Worm (Caenorhabditis elegans): Measurements from ENCODE around the gene F19C7.3.

The F19C7.3 gene

ce11 chrIV:4557731-4558130, 39.2 kb upstream of the F19C7.3 start (continued):
- TF ChIP-seq Y105C5A.15 (GFP tag; IDR thresholded peaks at IDR 0.05) (no peak), nhr-42 (GFP tag; IDR thresholded peaks at IDR 0.05) (no peak), saeg-2 (GFP tag; IDR thresholded peaks at IDR 0.05) (no peak), nhr-28 (tag; optimal IDR thresholded peaks at IDR 0.05) (peak; percentile 9), hlh-11 (tag; optimal IDR thresholded peaks at IDR 0.05) (peak; percentile 45), nhr-111 (GFP tag; optimal IDR thresholded peaks at IDR 0.05) (no peak), mep-1 (tag; optimal IDR thresholded peaks at IDR 0.05) (no peak), mdl-1 (tag; optimal IDR thresholded peaks at IDR 0.05) (peak in 1 of 2 experiments; percentile 27), daf-16 (GFP tag; optimal IDR thresholded peaks at IDR 0.05) (no peak), daf-16 (tag; optimal IDR thresholded peaks at IDR 0.05) (no peak), zfp-3 (GFP tag; conservative IDR thresholded peaks at IDR 0.05) (no peak), hif-1 (tag; optimal IDR thresholded peaks at IDR 0.05) (no peak), hlh-30 (tag; optimal IDR thresholded peaks at IDR 0.05; ENCODE audit: insufficient read depth) (peak; percentile 45), sdz-12 (GFP tag; optimal IDR thresholded peaks at IDR 0.05) (no peak)

- TF ChIP-seq snpc-4 (tag; optimal IDR thresholded peaks at IDR 0.05) (no peak), aha-1 (tag) (peak; percentile 11), pqm-1 (tag; optimal IDR thresholded peaks at IDR 0.05) (peak; percentile 45), hlh-30 (tag; optimal IDR thresholded peaks at IDR 0.05; ENCODE audit: insufficient read depth) (peak; percentile 12), mes-2 (tag; optimal IDR thresholded peaks at IDR 0.05; ENCODE audit: poor library complexity, severe bottlenecking) (no peak), dve-1 (tag; optimal IDR thresholded peaks at IDR 0.05; ENCODE audit: insufficient read depth) (peak; percentile 19), nhr-28 (tag; optimal IDR thresholded peaks at IDR 0.05) (peak; percentile 51)
Measured at ce11 chrIV:4559160-4559559, 37.8 kb upstream of the F19C7.3 start.

- TF ChIP-seq dmd-6 (GFP tag; IDR thresholded peaks at IDR 0.05), result peak; percentile 48; the same call in 1 of the 2 replicates
- no peak for TF ChIP-seq D1046.2 (GFP tag; IDR thresholded peaks at IDR 0.05)
- peak; percentile 96 for TF ChIP-seq aha-1 (tag)
- TF ChIP-seq mep-1 (tag; optimal IDR thresholded peaks at IDR 0.05), result no peak
- peak; percentile 33 for TF ChIP-seq nhr-28 (tag; optimal IDR thresholded peaks at IDR 0.05)
- TF ChIP-seq ama-1 (optimal IDR thresholded peaks at IDR 0.05), result peak; percentile 23
- peak; percentile 70 for TF ChIP-seq pqm-1 (tag; optimal IDR thresholded peaks at IDR 0.05)
- no peak for TF ChIP-seq daf-16 (GFP tag; optimal IDR thresholded peaks at IDR 0.05)
- TF ChIP-seq daf-16 (tag; optimal IDR thresholded peaks at IDR 0.05), result no peak
- TF ChIP-seq nhr-6 (tag; optimal IDR thresholded peaks at IDR 0.05), result no peak
Measured at ce11 chrIV:4562599-4563116, 34.3 kb upstream of the F19C7.3 start, which contains the start of gene igeg-1. Gene igeg-1, plus strand, starts transcription at chrIV:4562649.

- TF ChIP-seq nhr-28 (tag; optimal IDR thresholded peaks at IDR 0.05) (peak; percentile 7), zfp-2 (tag; optimal IDR thresholded peaks at IDR 0.05) (no peak), unc-62 (GFP tag; optimal IDR thresholded peaks at IDR 0.05 in 1 of 2) (peak in 1 of 2 experiments; percentile 90), unc-62 (tag; optimal IDR thresholded peaks at IDR 0.05) (no peak)
Measured at ce11 chrIV:4564541-4564940, 32.4 kb upstream of the F19C7.3 start.

ce11 chrIV:4565882-4566281, 31.0 kb upstream of the F19C7.3 start:
- peak; percentile 84 for TF ChIP-seq aha-1 (tag)
- TF ChIP-seq ces-1 (GFP tag; optimal IDR thresholded peaks at IDR 0.05), result no peak
- TF ChIP-seq ama-1 (optimal IDR thresholded peaks at IDR 0.05), result peak; percentile 86

ce11 chrIV:4567343-4567742, 29.6 kb upstream of the F19C7.3 start, which contains the start of gene F28E10.4:
Gene F28E10.4, minus strand, starts transcription at chrIV:4567443.
- TF ChIP-seq hlh-11 (tag; optimal IDR thresholded peaks at IDR 0.05) (no peak), unc-62 (GFP tag; optimal IDR thresholded peaks at IDR 0.05 in 1 of 2) (peak in 1 of 2 experiments; percentile 86), unc-62 (tag; optimal IDR thresholded peaks at IDR 0.05) (no peak)

ce11 chrIV:4568402-4568891, 28.5 kb upstream of the F19C7.3 start, which contains the start of gene F28E10.1:
Gene F28E10.1, plus strand, starts transcription at chrIV:4568841.
- TF ChIP-seq mep-1 (tag; optimal IDR thresholded peaks at IDR 0.05) (no peak), tra-1 (GFP tag; IDR thresholded peaks at IDR 0.05) (no peak), nhr-11 (tag; optimal IDR thresholded peaks at IDR 0.05) (no peak), nhr-6 (tag; optimal IDR thresholded peaks at IDR 0.05) (no peak), ctbp-1 (GFP tag; IDR thresholded peaks at IDR 0.05) (peak; percentile 56; the same call in 1 of the 2 replicates), ces-1 (GFP tag; optimal IDR thresholded peaks at IDR 0.05) (peak; percentile 8), aly-2 (tag; optimal IDR thresholded peaks at IDR 0.05) (no peak), mxl-2 (GFP tag; conservative IDR thresholded peaks at IDR 0.05) (no peak), rbr-2 (tag; optimal IDR thresholded peaks at IDR 0.05) (no peak), unc-62 (GFP tag; optimal IDR thresholded peaks at IDR 0.05 in 1 of 2) (peak in 1 of 2 experiments; percentile 92), unc-62 (tag; optimal IDR thresholded peaks at IDR 0.05) (no peak), gei-8 (GFP tag; optimal IDR thresholded peaks at IDR 0.05) (no peak), zag-1 (tag; optimal IDR thresholded peaks at IDR 0.05) (no peak), skn-1 (tag; optimal IDR thresholded peaks at IDR 0.05) (no peak), aha-1 (tag) (no peak), fkh-10 (GFP tag; optimal IDR thresholded peaks at IDR 0.05) (peak; percentile 82), ceh-62 (tag; optimal IDR thresholded peaks at IDR 0.05) (no peak)
